Worm (Caenorhabditis elegans) whole organism, late embryonic: Measurements from ENCODE around the gene deg-1.

Experiments
- C08G9.2 ChIP-seq: sonication (generic microtip); optimal IDR thresholded peaks from 2 replicates; lab custom pipeline; 2016; ENCODE audit warnings: mild to moderate bottlenecking, missing genetic modification characterization, moderate library complexity, missing compliant biosample characterization
- F13H6.1 ChIP-seq: sonication (generic microtip); optimal IDR thresholded peaks from 2 replicates; lab custom pipeline; 2016; ENCODE audit warnings: missing genetic modification characterization, missing compliant biosample characterization
- K02D7.2 ChIP-seq: sonication (generic microtip); optimal IDR thresholded peaks from 2 replicates; lab custom pipeline; 2017; ENCODE audit warnings: mild to moderate bottlenecking, missing genetic modification characterization, missing compliant biosample characterization
- K09A11.1 ChIP-seq: sonication (generic microtip); optimal IDR thresholded peaks from 2 replicates; lab custom pipeline; 2017; ENCODE audit warnings: antibody characterized with exemption, mild to moderate bottlenecking, missing genetic modification characterization, missing compliant biosample characterization; ENCODE audit not compliant: insufficient read depth
- T23F11.4 ChIP-seq: fragments of 200-800 bp; sonication (Bioruptor generic); optimal IDR thresholded peaks from 2 replicates; lab custom pipeline; 2018; ENCODE audit warnings: mild to moderate bottlenecking, missing genetic modification characterization, missing compliant biosample characterization
- Y22D7AL.16 ChIP-seq: sonication (generic microtip); optimal IDR thresholded peaks from 2 replicates; lab custom pipeline; 2016; ENCODE audit warnings: missing genetic modification characterization, missing compliant biosample characterization
- ahr-1 ChIP-seq: sonication (generic microtip); optimal IDR thresholded peaks from 2 replicates; lab custom pipeline; 2016; ENCODE audit warnings: missing genetic modification characterization, missing compliant biosample characterization
- ama-1 ChIP-seq: fragments of 150-350 bp; optimal IDR thresholded peaks from 2 replicates; lab custom pipeline; 2014
- ceh-14 ChIP-seq: sonication (generic microtip); optimal IDR thresholded peaks from 2 replicates; lab custom pipeline; 2016; ENCODE audit warnings: missing genotype, missing genetic modification characterization, missing compliant biosample characterization
- ceh-18 ChIP-seq: sonication (generic microtip); optimal IDR thresholded peaks from 2 replicates; lab custom pipeline; 2016; ENCODE audit warnings: missing genetic modification characterization, missing compliant biosample characterization
- ceh-19 ChIP-seq: fragments of 200-800 bp; sonication (Bioruptor generic); optimal IDR thresholded peaks from 2 replicates; lab custom pipeline; 2018; ENCODE audit warnings: mild to moderate bottlenecking, missing genetic modification characterization, missing compliant biosample characterization
- ceh-2 ChIP-seq: sonication (generic microtip); optimal IDR thresholded peaks from 2 replicates; lab custom pipeline; 2016; ENCODE audit warnings: missing genotype, missing genetic modification characterization, missing compliant biosample characterization
- ceh-30 ChIP-seq: fragments of 150-350 bp; optimal IDR thresholded peaks from 2 replicates; lab custom pipeline; 2014; ENCODE audit warnings: missing biosample characterization, missing genetic modification characterization
- ceh-34 ChIP-seq: sonication (generic microtip); optimal IDR thresholded peaks from 2 replicates; lab custom pipeline; 2016; ENCODE audit warnings: mild to moderate bottlenecking, missing genetic modification characterization, missing compliant biosample characterization
- ceh-48 ChIP-seq: sonication (generic microtip); optimal IDR thresholded peaks from 2 replicates; lab custom pipeline; 2016; ENCODE audit warnings: missing genetic modification characterization, inconsistent platforms, missing compliant biosample characterization
- ceh-6 ChIP-seq: fragments of 200-800 bp; sonication (Bioruptor generic); optimal IDR thresholded peaks from 2 replicates; lab custom pipeline; 2018; ENCODE audit warnings: mild to moderate bottlenecking, missing genetic modification characterization, missing compliant biosample characterization
- ceh-9 ChIP-seq: sonication (generic microtip); optimal IDR thresholded peaks from 2 replicates; lab custom pipeline; 2016; ENCODE audit warnings: mild to moderate bottlenecking, missing genetic modification characterization, inconsistent platforms, missing compliant biosample characterization
- dmd-4 ChIP-seq: sonication (generic microtip); optimal IDR thresholded peaks from 2 replicates; lab custom pipeline; 2016; ENCODE audit warnings: borderline replicate concordance, missing genetic modification characterization, missing compliant biosample characterization
- dve-1 ChIP-seq: sonication (generic microtip); optimal IDR thresholded peaks from 2 replicates; lab custom pipeline; 2017; ENCODE audit warnings: antibody characterized with exemption, mild to moderate bottlenecking, missing genetic modification characterization, missing compliant biosample characterization
- elt-2 ChIP-seq: sonication (generic microtip); optimal IDR thresholded peaks from 2 replicates; lab custom pipeline; 2016; ENCODE audit warnings: missing genetic modification reagents, missing genetic modification characterization, missing compliant biosample characterization
- elt-4 ChIP-seq: sonication (generic microtip); optimal IDR thresholded peaks from 2 replicates; lab custom pipeline; 2016; ENCODE audit warnings: missing genetic modification characterization, missing compliant biosample characterization
- ets-4 ChIP-seq: sonication (generic microtip); optimal IDR thresholded peaks from 2 replicates; lab custom pipeline; 2016; ENCODE audit warnings: missing genetic modification characterization, missing compliant biosample characterization
- eyg-1 ChIP-seq: sonication (generic microtip); optimal IDR thresholded peaks from 2 replicates; lab custom pipeline; 2016; ENCODE audit warnings: missing genotype, missing genetic modification characterization, missing compliant biosample characterization
- fax-1 ChIP-seq: sonication (generic microtip); optimal IDR thresholded peaks from 2 replicates; lab custom pipeline; 2016; ENCODE audit warnings: missing genotype, missing genetic modification characterization, missing compliant biosample characterization
- fkh-10 ChIP-seq: fragments of 150-350 bp; optimal IDR thresholded peaks from 2 replicates; lab custom pipeline; 2014; ENCODE audit warnings: missing biosample characterization, missing genetic modification reagents, missing genetic modification characterization
- fkh-6 ChIP-seq: sonication (generic microtip); optimal IDR thresholded peaks from 2 replicates; lab custom pipeline; 2016; ENCODE audit warnings: missing genetic modification characterization, missing compliant biosample characterization
- gmeb-2 ChIP-seq: sonication (generic microtip); optimal IDR thresholded peaks from 2 replicates; lab custom pipeline; 2016; ENCODE audit warnings: missing genetic modification characterization, inconsistent platforms, missing compliant biosample characterization
- hlh-13 ChIP-seq: fragments of 200-800 bp; sonication (Bioruptor generic); optimal IDR thresholded peaks from 2 replicates; lab custom pipeline; 2018; ENCODE audit warnings: mild to moderate bottlenecking, missing genetic modification characterization, missing compliant biosample characterization
- hlh-15 ChIP-seq: sonication (generic microtip); optimal IDR thresholded peaks from 2 replicates; lab custom pipeline; 2016; ENCODE audit warnings: missing genetic modification characterization, missing compliant biosample characterization
- hlh-6 ChIP-seq: sonication (generic microtip); optimal IDR thresholded peaks from 2 replicates; lab custom pipeline; 2016; ENCODE audit warnings: missing genotype, missing genetic modification characterization, missing compliant biosample characterization
- lim-6 ChIP-seq: sonication (generic microtip); optimal IDR thresholded peaks from 2 replicates; lab custom pipeline; 2016; ENCODE audit warnings: missing genetic modification characterization, missing compliant biosample characterization
- mec-3 ChIP-seq: sonication (generic microtip); optimal IDR thresholded peaks from 2 replicates; lab custom pipeline; 2016; ENCODE audit warnings: borderline replicate concordance, missing genetic modification characterization, missing compliant biosample characterization
- nfya-1 ChIP-seq: sonication (generic microtip); optimal IDR thresholded peaks from 2 replicates; lab custom pipeline; 2017; ENCODE audit warnings: missing genetic modification characterization, mild to moderate bottlenecking, missing compliant biosample characterization, antibody characterized with exemption, moderate library complexity
- nhr-11 ChIP-seq: fragments of 150-350 bp; optimal IDR thresholded peaks from 2 replicates; lab custom pipeline; 2014; ENCODE audit warnings: missing biosample characterization, missing genetic modification characterization
- npax-4 ChIP-seq: sonication (generic microtip); optimal IDR thresholded peaks from 2 replicates; lab custom pipeline; 2016; ENCODE audit warnings: missing genetic modification characterization, missing compliant biosample characterization
- pag-3 ChIP-seq: sonication (generic microtip); optimal IDR thresholded peaks from 2 replicates; lab custom pipeline; 2016; ENCODE audit warnings: missing compliant biosample characterization, missing genetic modification characterization, borderline replicate concordance
- pat-9 ChIP-seq: fragments of 200-800 bp; sonication (Bioruptor generic); optimal IDR thresholded peaks from 2 replicates; lab custom pipeline; 2018; ENCODE audit warnings: mild to moderate bottlenecking, missing genetic modification characterization, moderate library complexity, missing compliant biosample characterization
- pax-1 ChIP-seq: fragments of 150-350 bp; optimal IDR thresholded peaks from 2 replicates; lab custom pipeline; 2014; ENCODE audit warnings: missing biosample characterization, missing genetic modification characterization
- pha-2 ChIP-seq: sonication (generic microtip); optimal IDR thresholded peaks from 2 replicates; lab custom pipeline; 2017; ENCODE audit warnings: mild to moderate bottlenecking, missing genetic modification characterization, missing compliant biosample characterization
- pha-4 ChIP-seq: fragments of 150-350 bp; optimal IDR thresholded peaks from 2 replicates; lab custom pipeline; 2018; ENCODE audit warnings: missing biosample characterization, missing genetic modification reagents, missing genetic modification characterization
- pqm-1 ChIP-seq: sonication (generic microtip); optimal IDR thresholded peaks from 2 replicates; lab custom pipeline; 2016; ENCODE audit warnings: missing genetic modification characterization, missing compliant biosample characterization
- ref-2 ChIP-seq: sonication (generic microtip); optimal IDR thresholded peaks from 2 replicates; lab custom pipeline; 2016; ENCODE audit warnings: missing genetic modification characterization, missing compliant biosample characterization
- rnt-1 ChIP-seq: sonication (generic microtip); optimal IDR thresholded peaks from 2 replicates; lab custom pipeline; 2016; ENCODE audit warnings: missing genetic modification characterization, missing compliant biosample characterization
- sox-2 ChIP-seq: fragments of 200-800 bp; sonication (Bioruptor generic); IDR thresholded peaks from 2 replicates; pipeline ENCODE4 v1.3.6; 2022; ENCODE audit warnings: missing genetic modification reagents, missing genetic modification characterization, missing compliant biosample characterization
- sox-4 ChIP-seq: sonication (generic microtip); optimal IDR thresholded peaks from 2 replicates; lab custom pipeline; 2017; ENCODE audit warnings: mild to moderate bottlenecking, missing genetic modification characterization, inconsistent platforms, missing compliant biosample characterization
- syd-9 ChIP-seq: sonication (generic microtip); optimal IDR thresholded peaks from 2 replicates; lab custom pipeline; 2016; ENCODE audit warnings: mild to moderate bottlenecking, missing genetic modification characterization, moderate library complexity, missing compliant biosample characterization
- tbx-2 ChIP-seq: sonication (generic microtip); optimal IDR thresholded peaks from 2 replicates; lab custom pipeline; 2016; ENCODE audit warnings: missing genetic modification characterization, missing compliant biosample characterization
- tbx-7 ChIP-seq: sonication (generic microtip); optimal IDR thresholded peaks from 2 replicates; lab custom pipeline; 2016; ENCODE audit warnings: missing genotype, missing genetic modification characterization, missing compliant biosample characterization
- ttx-3 ChIP-seq: sonication (generic microtip); optimal IDR thresholded peaks from 2 replicates; lab custom pipeline; 2016; ENCODE audit warnings: missing genetic modification reagents, missing genetic modification characterization, missing compliant biosample characterization
- unc-3 ChIP-seq, 2 experiments: fragments of 200-800 bp in 1 of 2; sonication (Bioruptor generic) in 1 of 2; sonication (generic microtip) in 1 of 2; conservative IDR thresholded peaks in 1 of 2; optimal IDR thresholded peaks in 1 of 2; 2 replicates each; pipeline versions ENCODE4 v1.3.6 to Lab custom; 2016 to 2022; ENCODE audit warnings: missing compliant biosample characterization in 2 of 2, missing genetic modification characterization in 2 of 2, missing genetic modification reagents in 1 of 2
- unc-42 ChIP-seq: sonication (generic microtip); optimal IDR thresholded peaks from 2 replicates; lab custom pipeline; 2016; ENCODE audit warnings: missing genotype, missing genetic modification characterization, missing compliant biosample characterization
- zip-5 ChIP-seq: sonication (generic microtip); optimal IDR thresholded peaks from 2 replicates; lab custom pipeline; 2016; ENCODE audit warnings: missing genetic modification characterization, missing compliant biosample characterization
- ztf-16 ChIP-seq: sonication (generic microtip); optimal IDR thresholded peaks from 2 replicates; lab custom pipeline; 2017; ENCODE audit warnings: missing genetic modification characterization, missing compliant biosample characterization

deg-1 gene

ce11 chrX:7823108-7823704 is 70.3 kb downstream of the deg-1 start, which contains the start of gene eef-1A.2:
Gene eef-1A.2 (plus strand): TSS chrX:7823654.
- TF ChIP-seq pha-4 (tag; lab: Kevin White, UChicago), result no peak
- no peak for TF ChIP-seq ahr-1
- TF ChIP-seq K09A11.1 (tag; lab: Kevin White, UChicago), result peak; percentile 40
- TF ChIP-seq sox-4 (tag; lab: Kevin White, UChicago), result no peak
- peak; percentile 79 for TF ChIP-seq elt-2 (tag; lab: Kevin White, UChicago)
- peak; percentile 92 for TF ChIP-seq unc-42 (tag; lab: Kevin White, UChicago)
- no peak for TF ChIP-seq npax-4 (tag; lab: Kevin White, UChicago)
- TF ChIP-seq dve-1 (tag; lab: Kevin White, UChicago), result peak; percentile 80
- TF ChIP-seq lim-6 (tag; lab: Kevin White, UChicago), result no peak
- TF ChIP-seq ceh-6 (GFP tag; lab: Kevin White, UChicago), result no peak
- TF ChIP-seq ceh-18 (tag; lab: Kevin White, UChicago), result peak; percentile 83
- TF ChIP-seq gmeb-2 (tag; lab: Kevin White, UChicago), result peak; percentile 7
- TF ChIP-seq tbx-7, result peak; percentile 48
- no peak for TF ChIP-seq ceh-19
- TF ChIP-seq T23F11.4, result no peak
- TF ChIP-seq nfya-1, result peak; percentile 94
- TF ChIP-seq F13H6.1 (tag; lab: Kevin White, UChicago), result peak; percentile 33
- no peak for TF ChIP-seq syd-9
- TF ChIP-seq pha-2 (tag; lab: Kevin White, UChicago), result peak; percentile 45
- no peak for TF ChIP-seq K02D7.2 (tag; lab: Kevin White, UChicago)
- TF ChIP-seq ceh-2 (tag; lab: Kevin White, UChicago), result peak; percentile 29
- peak; percentile 24 for TF ChIP-seq C08G9.2
- TF ChIP-seq elt-4 (tag; lab: Kevin White, UChicago), result no peak
- peak; percentile 60 for TF ChIP-seq ceh-14 (tag; lab: Kevin White, UChicago)
- TF ChIP-seq rnt-1, result peak; percentile 66
- TF ChIP-seq fkh-6 (tag; lab: Kevin White, UChicago), result no peak
- TF ChIP-seq ets-4 (tag; lab: Kevin White, UChicago), result no peak
- TF ChIP-seq hlh-13 (GFP tag; lab: Kevin White, UChicago), result no peak
- TF ChIP-seq fax-1 (tag; lab: Kevin White, UChicago), result no peak
- TF ChIP-seq nhr-11 (tag; lab: Kevin White, UChicago), result no peak
- no peak for TF ChIP-seq Y22D7AL.16 (tag; lab: Kevin White, UChicago)
- peak; percentile 51 for TF ChIP-seq dmd-4 (tag; lab: Kevin White, UChicago)
- TF ChIP-seq ceh-30 (tag; lab: Kevin White, UChicago), result no peak
- TF ChIP-seq hlh-15, result no peak
- peak; percentile 87 for TF ChIP-seq tbx-2 (tag; lab: Kevin White, UChicago)
- TF ChIP-seq ceh-48 (tag; lab: Kevin White, UChicago), result peak; percentile 32
- TF ChIP-seq zip-5 (tag; lab: Kevin White, UChicago), result no peak
- no peak for TF ChIP-seq pqm-1 (tag; lab: Kevin White, UChicago)
- TF ChIP-seq hlh-6 (tag; lab: Kevin White, UChicago), result no peak
- no peak for TF ChIP-seq fkh-10 (GFP tag; lab: Kevin White, UChicago)
- no peak for TF ChIP-seq ttx-3 (tag; lab: Kevin White, UChicago)
- TF ChIP-seq ref-2, result peak; percentile 81
- TF ChIP-seq mec-3 (tag; lab: Kevin White, UChicago), result no peak
- TF ChIP-seq unc-3 (GFP tag; conservative IDR thresholded peaks at IDR 0.05; lab: Robert Waterston, UW), result no peak
- no peak for TF ChIP-seq unc-3 (tag; optimal IDR thresholded peaks at IDR 0.05; lab: Kevin White, UChicago)
- TF ChIP-seq sox-2, result no peak
- peak; percentile 60 for TF ChIP-seq eyg-1
- no peak for TF ChIP-seq ama-1 (lab: Kevin White, UChicago)
- no peak for TF ChIP-seq pax-1 (tag; lab: Kevin White, UChicago)
- TF ChIP-seq pat-9 (tag; lab: Kevin White, UChicago), result no peak
- no peak for TF ChIP-seq ceh-9 (tag; lab: Kevin White, UChicago)
- peak; percentile 31 for TF ChIP-seq pag-3
- TF ChIP-seq ceh-34 (tag; lab: Kevin White, UChicago), result peak; percentile 80
- TF ChIP-seq ztf-16, result no peak
